Worm (Caenorhabditis elegans) whole organism, mixed stage, embryonic: ENCODE measurements around the gene M6.11.

ENCODE experiments used
- M03D4.4 ChIP-seq: sonication (generic microtip); optimal IDR thresholded peaks from 2 replicates; lab custom pipeline; 2017; ENCODE audit warnings: mild to moderate bottlenecking, missing genetic modification characterization, missing compliant biosample characterization
- bed-3 ChIP-seq: fragments of 200-800 bp; sonication (Bioruptor generic); optimal IDR thresholded peaks from 3 replicates; lab custom pipeline; 2018; ENCODE audit warnings: mild to moderate bottlenecking, missing genetic modification characterization, moderate library complexity, missing compliant biosample characterization
- blmp-1 ChIP-seq: fragments of 150-350 bp; optimal IDR thresholded peaks from 2 replicates; lab custom pipeline; 2014; ENCODE audit warnings: missing biosample characterization, missing genetic modification characterization
- ceh-39 ChIP-seq: fragments of 150-350 bp; optimal IDR thresholded peaks from 2 replicates; lab custom pipeline; 2014; ENCODE audit warnings: missing biosample characterization, missing genetic modification characterization
- ceh-43 ChIP-seq: fragments of 200-800 bp; sonication (Bioruptor generic); optimal IDR thresholded peaks from 2 replicates; lab custom pipeline; 2018; ENCODE audit warnings: mild to moderate bottlenecking, missing genetic modification characterization, moderate library complexity, missing compliant biosample characterization
- ceh-83 ChIP-seq: fragments of 200-800 bp; sonication (Bioruptor generic); optimal IDR thresholded peaks from 2 replicates; lab custom pipeline; 2018; ENCODE audit warnings: mild to moderate bottlenecking, missing genetic modification characterization, missing compliant biosample characterization
- ces-1 ChIP-seq: fragments of 150-350 bp; optimal IDR thresholded peaks from 2 replicates; lab custom pipeline; 2014; ENCODE audit warnings: missing biosample characterization, missing genetic modification reagents, missing genetic modification characterization
- cnd-1 ChIP-seq: fragments of 200-800 bp; sonication (Bioruptor generic); optimal IDR thresholded peaks from 2 replicates; lab custom pipeline; 2018; ENCODE audit warnings: mild to moderate bottlenecking, missing genetic modification characterization, missing compliant biosample characterization
- drap-1 ChIP-seq: fragments of 200-800 bp; sonication (Bioruptor generic); optimal IDR thresholded peaks from 3 replicates; lab custom pipeline; 2018; ENCODE audit warnings: mild to moderate bottlenecking, missing genetic modification characterization, missing compliant biosample characterization
- elt-1 ChIP-seq: sonication (generic microtip); optimal IDR thresholded peaks from 2 replicates; lab custom pipeline; 2017; ENCODE audit warnings: missing genetic modification characterization, mild to moderate bottlenecking, missing compliant biosample characterization, antibody characterized with exemption, moderate library complexity, borderline replicate concordance; ENCODE audit not compliant: insufficient read depth
- flh-1 ChIP-seq: fragments of 200-800 bp; sonication (Bioruptor generic); optimal IDR thresholded peaks from 2 replicates; lab custom pipeline; 2018; ENCODE audit warnings: mild to moderate bottlenecking, missing genetic modification characterization, moderate library complexity, missing compliant biosample characterization
- hlh-1 ChIP-seq: fragments of 150-350 bp; optimal IDR thresholded peaks from 2 replicates; lab custom pipeline; 2014; ENCODE audit warnings: missing biosample characterization, missing genetic modification reagents, missing genetic modification characterization
- lin-13 ChIP-seq: fragments of 150-350 bp; optimal IDR thresholded peaks from 2 replicates; lab custom pipeline; 2014; ENCODE audit warnings: missing biosample characterization, missing genetic modification characterization
- lin-32 ChIP-seq: fragments of 200-800 bp; sonication (Bioruptor generic); optimal IDR thresholded peaks from 2 replicates; lab custom pipeline; 2018; ENCODE audit warnings: mild to moderate bottlenecking, missing genetic modification characterization, missing compliant biosample characterization
- lsy-2 ChIP-seq: fragments of 150-350 bp; optimal IDR thresholded peaks from 2 replicates; lab custom pipeline; 2014; ENCODE audit warnings: missing biosample characterization, missing genetic modification characterization
- mls-2 ChIP-seq: sonication (generic microtip); optimal IDR thresholded peaks from 2 replicates; lab custom pipeline; 2016; ENCODE audit warnings: mild to moderate bottlenecking, missing genetic modification characterization, moderate library complexity, missing compliant biosample characterization
- nhr-12 ChIP-seq: fragments of 150-350 bp; optimal IDR thresholded peaks from 2 replicates; lab custom pipeline; 2014; ENCODE audit warnings: missing biosample characterization, missing genetic modification characterization
- nhr-2 ChIP-seq: fragments of 150-350 bp; optimal IDR thresholded peaks from 2 replicates; lab custom pipeline; 2014; ENCODE audit warnings: missing biosample characterization, missing genetic modification characterization
- nhr-237 ChIP-seq: fragments of 150-350 bp; optimal IDR thresholded peaks from 2 replicates; lab custom pipeline; 2014; ENCODE audit warnings: missing biosample characterization, missing genetic modification characterization
- nhr-28 ChIP-seq: fragments of 150-350 bp; optimal IDR thresholded peaks from 2 replicates; lab custom pipeline; 2014; ENCODE audit warnings: missing biosample characterization, missing genetic modification characterization
- nhr-76 ChIP-seq: sonication (generic microtip); optimal IDR thresholded peaks from 2 replicates; lab custom pipeline; 2017; ENCODE audit warnings: missing biosample characterization, missing genetic modification characterization
- pha-4 ChIP-seq: fragments of 150-350 bp; optimal IDR thresholded peaks from 2 replicates; lab custom pipeline; 2018; ENCODE audit warnings: missing biosample characterization, missing genetic modification reagents, missing genetic modification characterization
- sem-2 ChIP-seq: fragments of 200-800 bp; sonication (Bioruptor generic); optimal IDR thresholded peaks from 2 replicates; lab custom pipeline; 2018; ENCODE audit warnings: mild to moderate bottlenecking, missing genetic modification characterization, missing compliant biosample characterization
- snpc-4 ChIP-seq: fragments of 150-350 bp; optimal IDR thresholded peaks from 2 replicates; lab custom pipeline; 2014; ENCODE audit warnings: missing biosample characterization, missing genetic modification characterization
- sptf-1 ChIP-seq: sonication (generic microtip); optimal IDR thresholded peaks from 2 replicates; lab custom pipeline; 2017; ENCODE audit warnings: mild to moderate bottlenecking, missing genetic modification characterization, moderate library complexity, missing compliant biosample characterization
- tbx-8 ChIP-seq: fragments of 200-800 bp; sonication (Bioruptor generic); optimal IDR thresholded peaks from 2 replicates; lab custom pipeline; 2018; ENCODE audit warnings: mild to moderate bottlenecking, missing genetic modification characterization, moderate library complexity, missing compliant biosample characterization
- unc-120 ChIP-seq: sonication (generic microtip); optimal IDR thresholded peaks from 2 replicates; lab custom pipeline; 2017; ENCODE audit warnings: missing genetic modification characterization, missing compliant biosample characterization; ENCODE audit not compliant: poor library complexity, severe bottlenecking
- unc-39 ChIP-seq: fragments of 150-350 bp; optimal IDR thresholded peaks from 2 replicates; lab custom pipeline; 2014; ENCODE audit warnings: missing biosample characterization, missing genetic modification characterization
- unc-62 ChIP-seq: fragments of 150-350 bp; optimal IDR thresholded peaks from 2 replicates; lab custom pipeline; 2014; ENCODE audit warnings: missing biosample characterization, missing genetic modification reagents, missing genetic modification characterization
- zip-8 ChIP-seq: fragments of 150-350 bp; optimal IDR thresholded peaks from 2 replicates; lab custom pipeline; 2014; ENCODE audit warnings: missing biosample characterization, missing genetic modification characterization
- ztf-11 ChIP-seq: fragments of 150-350 bp; optimal IDR thresholded peaks from 2 replicates; lab custom pipeline; 2014; ENCODE audit warnings: missing biosample characterization, missing genetic modification characterization

M6.11 gene

DNA sequence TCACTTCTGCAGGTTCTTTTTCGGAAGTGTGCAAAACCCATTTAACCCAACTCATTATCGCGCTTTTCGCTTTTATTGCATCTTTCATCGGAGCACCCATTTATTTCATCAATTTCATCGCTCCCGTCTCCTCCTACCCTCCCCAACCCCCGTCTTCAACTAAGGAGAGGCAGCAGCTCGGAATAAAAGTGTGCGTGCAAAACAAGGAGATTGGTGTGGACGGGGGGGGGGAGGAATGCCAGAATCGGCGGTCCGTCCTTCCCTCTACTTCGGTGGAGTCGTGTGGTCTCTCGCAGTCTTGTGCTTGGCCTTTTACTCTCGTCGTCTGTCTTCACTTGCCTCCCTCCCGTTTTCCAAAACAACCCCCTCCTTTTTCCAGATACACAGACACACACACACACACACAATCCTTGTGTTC lies 40.0 kb downstream of the M6.11 start:
- TF ChIP-seq unc-120 (tag; lab: Kevin White, UChicago) = peak; percentile 47
- TF ChIP-seq drap-1 = peak; percentile 56
- TF ChIP-seq cnd-1 = peak; percentile 39
- TF ChIP-seq sptf-1 (tag; lab: Kevin White, UChicago) = peak; percentile 77
- peak; percentile 7 for TF ChIP-seq lin-13 (tag; lab: Kevin White, UChicago)
- TF ChIP-seq ces-1 (GFP tag; lab: Kevin White, UChicago) = peak; percentile 93
- peak; percentile 74 for TF ChIP-seq mls-2 (tag; lab: Kevin White, UChicago)
- peak; percentile 22 for TF ChIP-seq sem-2 (GFP tag; lab: Kevin White, UChicago)
- TF ChIP-seq unc-62 (GFP tag; lab: Kevin White, UChicago) = peak; percentile 12
- TF ChIP-seq tbx-8 = no peak
- TF ChIP-seq nhr-237 (tag; lab: Kevin White, UChicago) = no peak
- TF ChIP-seq flh-1 = no peak
- TF ChIP-seq lsy-2 (tag; lab: Kevin White, UChicago) = peak; percentile 0

DNA sequence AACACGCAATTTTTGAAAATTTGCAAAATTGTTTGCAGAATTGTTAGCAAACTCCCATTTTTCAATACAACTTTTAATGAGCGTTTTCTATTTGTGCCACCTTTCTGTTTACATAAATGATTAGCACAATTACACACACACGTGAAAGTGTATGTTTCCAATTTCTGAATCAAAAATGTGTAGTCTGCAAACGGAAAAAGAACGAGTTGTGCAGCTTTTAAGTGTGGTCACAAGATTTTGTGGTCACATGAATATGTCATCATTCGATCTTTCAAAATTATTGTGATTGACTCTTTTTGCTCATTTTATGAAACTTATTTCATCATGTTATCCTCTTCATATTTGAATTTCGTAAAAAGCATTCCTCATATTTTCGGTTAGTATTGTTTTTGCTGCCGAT lies 40.7 kb downstream of the M6.11 start:
- TF ChIP-seq ztf-11 (tag; lab: Kevin White, UChicago) (no peak), flh-1 (no peak), sptf-1 (tag; lab: Kevin White, UChicago) (no peak), hlh-1 (tag; lab: Kevin White, UChicago) (no peak), zip-8 (tag; lab: Kevin White, UChicago) (no peak), unc-120 (tag; lab: Kevin White, UChicago) (no peak), M03D4.4 (tag; lab: Kevin White, UChicago) (no peak), nhr-2 (tag; lab: Kevin White, UChicago) (no peak), snpc-4 (tag; lab: Kevin White, UChicago) (no peak), lin-32 (GFP tag; lab: Kevin White, UChicago) (no peak), elt-1 (tag; lab: Kevin White, UChicago) (no peak), unc-39 (tag; lab: Kevin White, UChicago) (no peak), ceh-83 (GFP tag; lab: Kevin White, UChicago) (no peak), ceh-43 (GFP tag; lab: Kevin White, UChicago) (no peak)

DNA sequence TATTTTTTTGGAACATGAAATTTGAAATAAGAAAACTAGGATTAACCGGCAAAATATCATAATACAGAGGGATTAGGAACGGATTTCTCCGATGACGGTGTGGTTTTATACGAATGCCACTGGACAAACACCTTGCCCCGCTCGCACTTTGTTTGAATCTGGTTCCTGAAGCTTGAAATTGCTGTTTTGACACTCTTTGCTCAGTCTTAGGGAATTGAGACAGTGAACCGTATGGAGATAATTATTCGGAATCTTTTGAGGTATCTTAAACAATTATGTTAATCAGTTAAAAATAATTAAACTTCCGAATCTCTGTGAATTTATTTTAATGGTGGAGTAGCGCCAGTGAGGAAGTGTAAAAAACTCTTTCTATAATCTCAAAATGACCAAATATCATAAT lies 41.9 kb downstream of the M6.11 start, which contains the start of gene F13C5.3:
Gene F13C5.3 (minus strand): TSS at position 101 of the 400 bp plus-strand sequence.
- TF ChIP-seq snpc-4 (tag; lab: Kevin White, UChicago) = no peak
- TF ChIP-seq nhr-237 (tag; lab: Kevin White, UChicago) = no peak
- no peak for TF ChIP-seq lsy-2 (tag; lab: Kevin White, UChicago)
- no peak for TF ChIP-seq M03D4.4 (tag; lab: Kevin White, UChicago)
- TF ChIP-seq elt-1 (tag; lab: Kevin White, UChicago) = no peak
- no peak for TF ChIP-seq bed-3 (GFP tag; lab: Kevin White, UChicago)
- no peak for TF ChIP-seq hlh-1 (tag; lab: Kevin White, UChicago)
- no peak for TF ChIP-seq ceh-39 (tag; lab: Kevin White, UChicago)
- no peak for TF ChIP-seq nhr-12 (tag; lab: Kevin White, UChicago)
- no peak for TF ChIP-seq sptf-1 (tag; lab: Kevin White, UChicago)
- TF ChIP-seq lin-32 (GFP tag; lab: Kevin White, UChicago) = no peak
- no peak for TF ChIP-seq tbx-8
- no peak for TF ChIP-seq ztf-11 (tag; lab: Kevin White, UChicago)
- TF ChIP-seq unc-39 (tag; lab: Kevin White, UChicago) = no peak
- no peak for TF ChIP-seq nhr-28 (tag; lab: Kevin White, UChicago)
- TF ChIP-seq ceh-83 (GFP tag; lab: Kevin White, UChicago) = no peak
- no peak for TF ChIP-seq blmp-1 (tag; lab: Kevin White, UChicago)
- TF ChIP-seq drap-1 = no peak
- no peak for TF ChIP-seq unc-120 (tag; lab: Kevin White, UChicago)
- no peak for TF ChIP-seq nhr-2 (tag; lab: Kevin White, UChicago)

DNA sequence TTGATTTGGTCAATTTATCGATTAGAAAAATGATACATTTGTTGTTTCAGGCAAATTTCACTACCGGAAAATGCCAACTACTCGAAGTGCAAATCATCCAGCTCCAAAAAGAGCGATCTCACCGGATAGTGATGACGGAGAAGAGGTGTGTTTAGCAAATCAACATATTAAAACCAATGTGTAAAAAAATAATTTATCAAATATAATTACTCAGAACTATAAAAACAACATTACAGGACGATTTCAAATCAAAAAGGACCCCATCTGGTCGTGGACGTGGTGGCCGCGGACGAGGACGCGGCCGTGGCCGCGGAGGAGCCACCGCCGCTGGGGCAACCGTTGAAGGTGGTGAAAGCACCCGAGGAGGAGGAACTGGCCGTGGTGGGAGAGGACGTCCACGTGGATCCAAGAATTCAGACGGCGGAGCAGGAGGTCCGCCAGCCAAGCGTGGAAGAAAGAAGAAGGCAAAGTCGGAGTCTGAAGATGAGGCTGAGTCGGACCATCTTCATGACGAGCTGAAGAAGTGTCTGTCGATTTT lies 47.4 kb downstream of the M6.11 start, which contains the start of gene F13C5.2:
Gene F13C5.2 (plus strand): TSS at position 51 of the 538 bp plus-strand sequence.
- no peak for TF ChIP-seq ces-1 (GFP tag; lab: Kevin White, UChicago)
- TF ChIP-seq nhr-76 (tag; lab: Kevin White, UChicago) = no peak
- TF ChIP-seq pha-4 (tag; lab: Kevin White, UChicago) = no peak
- peak; percentile 16 for TF ChIP-seq cnd-1
